Fruit fly (Drosophila melanogaster) whole organism, embryonic: ENCODE measurements around the gene CG33702.

ENCODE experiments used
- Adf1 ChIP-seq: fragments of 200-800 bp; sonication (Bioruptor generic); IDR thresholded peaks from 2 replicates; pipeline ENCODE4 v1.3.6; 2022; ENCODE audit warnings: missing biosample characterization, missing genetic modification characterization
- Atf3 ChIP-seq: fragments of 200-800 bp; sonication (Bioruptor generic); optimal IDR thresholded peaks from 3 replicates; lab custom pipeline; 2016; ENCODE audit warnings: missing biosample characterization, missing genetic modification characterization
- CG10366 ChIP-seq: fragments of 200-800 bp; sonication (Bioruptor generic); IDR thresholded peaks from 2 replicates; pipeline ENCODE4 v1.3.6; 2022; ENCODE audit warnings: missing biosample characterization, missing genetic modification characterization
- CG10543 ChIP-seq: fragments of 200-800 bp; sonication (Bioruptor generic); optimal IDR thresholded peaks from 3 replicates; lab custom pipeline; 2017; ENCODE audit warnings: missing biosample characterization, mild to moderate bottlenecking, missing genetic modification characterization, moderate library complexity
- CG12769 ChIP-seq: fragments of 200-800 bp; sonication (Bioruptor generic); optimal IDR thresholded peaks from 2 replicates; lab custom pipeline; 2019; ENCODE audit warnings: missing biosample characterization, mild to moderate bottlenecking, missing genetic modification characterization, moderate library complexity
- CG13894 ChIP-seq: fragments of 200-800 bp; sonication (Bioruptor generic); optimal IDR thresholded peaks from 3 replicates; lab custom pipeline; 2018; ENCODE audit warnings: missing biosample characterization, mild to moderate bottlenecking, missing genetic modification characterization, moderate library complexity
- CG14710 ChIP-seq: fragments of 200-800 bp; sonication (Bioruptor generic); optimal IDR thresholded peaks from 3 replicates; lab custom pipeline; 2019; ENCODE audit warnings: missing biosample characterization, mild to moderate bottlenecking, missing genetic modification characterization, moderate library complexity
- CG1529 ChIP-seq: fragments of 200-800 bp; sonication (Bioruptor generic); optimal IDR thresholded peaks from 3 replicates; lab custom pipeline; 2018; ENCODE audit warnings: missing biosample characterization, missing genetic modification characterization
- CG16813 ChIP-seq: fragments of 200-800 bp; sonication (Bioruptor generic); IDR thresholded peaks from 3 replicates; pipeline ENCODE4 v1.3.6; 2022; ENCODE audit warnings: missing biosample characterization, missing genetic modification characterization; ENCODE audit not compliant: partially characterized antibody
- CG16863 ChIP-seq: fragments of 200-800 bp; sonication (Bioruptor generic); optimal IDR thresholded peaks from 3 replicates; lab custom pipeline; 2016; ENCODE audit warnings: missing biosample characterization, missing genetic modification characterization
- CG1792 ChIP-seq: fragments of 200-800 bp; sonication (Bioruptor generic); optimal IDR thresholded peaks from 2 replicates; lab custom pipeline; 2016; ENCODE audit warnings: missing biosample characterization, missing genetic modification characterization
- CG18262 ChIP-seq: fragments of 200-800 bp; optimal IDR thresholded peaks from 3 replicates; lab custom pipeline; 2019; ENCODE audit warnings: missing biosample characterization, mild to moderate bottlenecking, missing genetic modification characterization, moderate library complexity
- CG2875 ChIP-seq: fragments of 200-800 bp; sonication (Bioruptor generic); optimal IDR thresholded peaks from 2 replicates; lab custom pipeline; 2017; ENCODE audit warnings: missing biosample characterization, mild to moderate bottlenecking, missing genetic modification characterization, missing genetic modification reagents
- CG31224 ChIP-seq: fragments of 200-800 bp; sonication (Bioruptor generic); IDR thresholded peaks from 2 replicates; pipeline ENCODE4 v1.3.6; 2022; ENCODE audit warnings: missing biosample characterization, missing genetic modification characterization
- CG3726 ChIP-seq: fragments of 200-800 bp; sonication (Bioruptor generic); IDR thresholded peaks from 3 replicates; pipeline ENCODE4, ENCODE4 v1.3.6; 2022; ENCODE audit warnings: missing biosample characterization, missing genetic modification characterization
- CG3995 ChIP-seq: fragments of 200-800 bp; sonication (Bioruptor generic); optimal IDR thresholded peaks from 3 replicates; lab custom pipeline; 2016; ENCODE audit warnings: missing biosample characterization, missing genetic modification characterization
- CG4820 ChIP-seq: fragments of 200-800 bp; sonication (Bioruptor generic); optimal IDR thresholded peaks from 3 replicates; lab custom pipeline; 2016; ENCODE audit warnings: missing biosample characterization, missing genetic modification characterization
- CG7372 ChIP-seq: fragments of 200-800 bp; sonication (Bioruptor generic); IDR thresholded peaks from 2 replicates; pipeline ENCODE4 v1.3.6; 2022; ENCODE audit warnings: missing biosample characterization, missing genetic modification characterization
- CG7786 ChIP-seq: fragments of 200-800 bp; sonication (Bioruptor generic); optimal IDR thresholded peaks from 2 replicates; lab custom pipeline; 2016; ENCODE audit warnings: missing biosample characterization, missing genetic modification characterization
- CG7839 ChIP-seq: fragments of 200-800 bp; sonication (Bioruptor generic); optimal IDR thresholded peaks from 3 replicates; lab custom pipeline; 2018; ENCODE audit warnings: missing biosample characterization, mild to moderate bottlenecking, missing genetic modification characterization, moderate library complexity
- CG9727 ChIP-seq: fragments of 200-800 bp; sonication (Bioruptor generic); optimal IDR thresholded peaks from 3 replicates; lab custom pipeline; 2017; ENCODE audit warnings: missing biosample characterization, mild to moderate bottlenecking, missing genetic modification characterization
- Drgx ChIP-seq: fragments of 200-800 bp; sonication (Bioruptor generic); IDR thresholded peaks from 2 replicates; pipeline ENCODE4 v1.3.6; 2022; ENCODE audit warnings: missing biosample characterization, missing genetic modification characterization
- E2f1 ChIP-seq: fragments of 200-800 bp; sonication (Bioruptor generic); IDR thresholded peaks from 2 replicates; pipeline ENCODE4 v1.3.6; 2022; ENCODE audit warnings: missing biosample characterization, missing genetic modification characterization
- HLH3B ChIP-seq: fragments of 200-800 bp; sonication (Bioruptor generic); IDR thresholded peaks from 2 replicates; pipeline ENCODE4 v1.3.6; 2022; ENCODE audit warnings: missing biosample characterization, missing genetic modification characterization
- Med ChIP-seq: fragments of 200-800 bp; sonication (Bioruptor generic); peaks from one replicate; lab custom pipeline; 2016; ENCODE audit warnings: missing biosample characterization, missing genetic modification characterization, mild to moderate bottlenecking, inconsistent platforms, moderate library complexity
- NFAT ChIP-seq: fragments of 200-800 bp; sonication (Bioruptor generic); IDR thresholded peaks from 2 replicates; pipeline ENCODE4 v1.3.6; 2022; ENCODE audit warnings: missing biosample characterization, missing genetic modification characterization
- NfI ChIP-seq: fragments of 200-800 bp; sonication (Bioruptor generic); optimal IDR thresholded peaks from 3 replicates; lab custom pipeline; 2018; ENCODE audit warnings: missing biosample characterization, mild to moderate bottlenecking, missing genetic modification characterization, moderate library complexity
- Optix ChIP-seq: fragments of 200-800 bp; sonication (Bioruptor generic); IDR thresholded peaks from 3 replicates; pipeline ENCODE4 v1.3.6; 2022; ENCODE audit warnings: missing biosample characterization, missing genetic modification characterization
- PHDP ChIP-seq: fragments of 200-800 bp; sonication (Bioruptor generic); optimal IDR thresholded peaks from 3 replicates; lab custom pipeline; 2018; ENCODE audit warnings: missing biosample characterization, mild to moderate bottlenecking, missing genetic modification characterization, moderate library complexity
- Rfx ChIP-seq: fragments of 200-800 bp; sonication (Bioruptor generic); IDR thresholded peaks from 2 replicates; pipeline ENCODE4 v1.3.6; 2022; ENCODE audit warnings: missing biosample characterization, missing genetic modification characterization
- Stat92E ChIP-seq, 3 experiments: fragments of >200 bp in 2 of 3; fragments of 200-800 bp in 1 of 3; sonication (Bioruptor generic) in 1 of 3; optimal IDR thresholded peaks; 2 replicates each; lab custom pipeline; 2017 to 2019; ENCODE audit warnings: missing biosample characterization in 3 of 3, missing genetic modification characterization in 3 of 3, mild to moderate bottlenecking in 1 of 3, moderate library complexity in 1 of 3
- TFAM ChIP-seq: fragments of 200-800 bp; sonication (Bioruptor generic); optimal IDR thresholded peaks from 2 replicates; lab custom pipeline; 2017; ENCODE audit warnings: missing biosample characterization, missing genetic modification characterization, inconsistent platforms
- abd-A ChIP-seq: fragments of 200-800 bp; sonication (Bioruptor generic); optimal IDR thresholded peaks from 3 replicates; lab custom pipeline; 2019; ENCODE audit warnings: missing biosample characterization, mild to moderate bottlenecking, missing genetic modification characterization, moderate library complexity
- bowl ChIP-seq: fragments of 200-800 bp; sonication (Bioruptor generic); IDR thresholded peaks from 2 replicates; pipeline ENCODE4 v1.3.6; 2022; ENCODE audit warnings: missing biosample characterization, missing genetic modification characterization
- cad ChIP-seq: fragments of >200 bp; optimal IDR thresholded peaks from 2 replicates; lab custom pipeline; 2017; ENCODE audit warnings: missing biosample characterization, missing genetic modification characterization
- ci ChIP-seq: fragments of 200-800 bp; sonication (Bioruptor generic); IDR thresholded peaks from 3 replicates; pipeline ENCODE4 v1.3.6; 2022; ENCODE audit warnings: missing biosample characterization, missing genetic modification characterization
- cwo ChIP-seq: fragments of 200-800 bp; sonication (Bioruptor generic); optimal IDR thresholded peaks from 3 replicates; lab custom pipeline; 2017; ENCODE audit warnings: missing biosample characterization, missing genetic modification characterization, mild to moderate bottlenecking, moderate library complexity, missing genetic modification reagents
- dmrt11E ChIP-seq: fragments of 200-800 bp; sonication (Bioruptor generic); optimal IDR thresholded peaks from 3 replicates; lab custom pipeline; 2018; ENCODE audit warnings: missing biosample characterization, mild to moderate bottlenecking, missing genetic modification characterization, moderate library complexity
- dmrt99B ChIP-seq: fragments of 200-800 bp; sonication (Bioruptor generic); optimal IDR thresholded peaks from 2 replicates; lab custom pipeline; 2018; ENCODE audit warnings: missing biosample characterization, mild to moderate bottlenecking, missing genetic modification characterization, moderate library complexity
- hth ChIP-seq: fragments of >200 bp; optimal IDR thresholded peaks from 2 replicates; lab custom pipeline; 2017; ENCODE audit warnings: inconsistent platforms
- nmo ChIP-seq: fragments of 200-800 bp; sonication (Bioruptor generic); optimal IDR thresholded peaks from 2 replicates; lab custom pipeline; 2018; ENCODE audit warnings: missing biosample characterization, mild to moderate bottlenecking, missing genetic modification characterization, moderate library complexity
- pnt ChIP-seq: fragments of 200-800 bp; sonication (Bioruptor generic); optimal IDR thresholded peaks from 3 replicates; lab custom pipeline; 2016; ENCODE audit warnings: missing biosample characterization, missing genetic modification characterization
- prd ChIP-seq, 3 experiments: fragments of >200 bp in 2 of 3; fragments of 200-800 bp in 1 of 3; sonication (Bioruptor generic) in 1 of 3; optimal IDR thresholded peaks in 2 of 3; IDR thresholded peaks in 1 of 3; 2 replicates in 2 of 3; 3 replicates in 1 of 3; pipeline versions ENCODE4 v1.3.6 to Lab custom; 2017 to 2022; ENCODE audit warnings: missing biosample characterization in 1 of 3, missing genetic modification characterization in 1 of 3
- sd ChIP-seq: fragments of 200-800 bp; sonication (Bioruptor generic); optimal IDR thresholded peaks from 3 replicates; lab custom pipeline; 2018; ENCODE audit warnings: missing biosample characterization, mild to moderate bottlenecking, missing genetic modification characterization, moderate library complexity
- sens ChIP-seq: fragments of 200-800 bp; sonication (Bioruptor generic); peaks from one replicate; lab custom pipeline; 2016; ENCODE audit warnings: missing biosample characterization, missing genetic modification characterization
- shn ChIP-seq: fragments of 200-800 bp; sonication (Bioruptor generic); optimal IDR thresholded peaks from 3 replicates; lab custom pipeline; 2016; ENCODE audit warnings: missing biosample characterization, missing genetic modification characterization
- sr ChIP-seq: fragments of 200-800 bp; sonication (Bioruptor generic); IDR thresholded peaks from 3 replicates; pipeline ENCODE4 v1.3.6; 2022; ENCODE audit warnings: missing biosample characterization, missing genetic modification characterization
- wdn ChIP-seq: fragments of 200-800 bp; sonication (Bioruptor generic); IDR thresholded peaks from 2 replicates; pipeline ENCODE4 v1.3.6; 2022; ENCODE audit warnings: missing biosample characterization, missing genetic modification characterization

Gene CG33702

DNA sequence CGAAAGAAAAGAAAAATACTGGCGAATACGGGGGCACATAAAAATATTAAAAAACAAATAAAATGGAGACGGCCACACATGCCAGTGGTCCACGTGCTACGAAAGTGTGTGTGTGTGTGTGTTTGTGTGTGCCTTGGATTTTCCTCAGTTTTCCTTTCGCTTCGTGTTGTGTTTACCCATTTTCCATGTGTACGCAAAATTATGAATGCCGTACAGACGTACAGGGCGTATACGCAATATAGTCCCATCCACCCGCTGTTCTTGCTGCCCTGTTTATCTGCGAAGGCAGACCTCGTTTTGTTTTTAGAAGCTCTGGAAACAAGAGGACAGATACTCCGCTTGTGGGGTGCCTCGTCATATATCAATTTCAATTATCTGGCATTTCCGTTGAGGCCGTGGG lies 43.5 kb upstream of the CG33702 start:
- no peak for TF ChIP-seq CG3995 (GFP tag; lab: Kevin White, UChicago)
- no peak for TF ChIP-seq CG7839
- TF ChIP-seq wdn (GFP tag; lab: Robert Waterston, UW) = no peak
- no peak for TF ChIP-seq pnt (GFP tag; lab: Kevin White, UChicago)
- TF ChIP-seq CG16813 (GFP tag; lab: Robert Waterston, UW) = no peak
- TF ChIP-seq CG16863 (GFP tag; lab: Kevin White, UChicago) = no peak
- TF ChIP-seq sd = peak; percentile 61
- TF ChIP-seq cwo (GFP tag; lab: Kevin White, UChicago) = peak; percentile 58
- peak; percentile 30; the same call in 1 of the 2 replicates for TF ChIP-seq CG7372
- TF ChIP-seq CG2875 (GFP tag; lab: Kevin White, UChicago) = no peak
- TF ChIP-seq bowl (GFP tag; lab: Robert Waterston, UW) = no peak
- TF ChIP-seq CG10543 (GFP tag; lab: Kevin White, UChicago) = peak; percentile 50
- TF ChIP-seq CG1792 (GFP tag; lab: Kevin White, UChicago) = no peak
- TF ChIP-seq CG12769 (tag; lab: Kevin White, UChicago) = peak; percentile 84
- 0 out of 2 replicates have a peak, but pooled peaks have one; percentile 16 for TF ChIP-seq NFAT (GFP tag; lab: Robert Waterston, UW)
- TF ChIP-seq dmrt11E (tag; lab: Kevin White, UChicago) = no peak
- TF ChIP-seq CG31224 (GFP tag; lab: Robert Waterston, UW) = no peak
- peak; percentile 76 for TF ChIP-seq Med
- 0 out of 2 replicates have a peak, but pooled peaks have one; percentile 26 for TF ChIP-seq Rfx
- no peak for TF ChIP-seq Adf1 (GFP tag; lab: Robert Waterston, UW)
- TF ChIP-seq TFAM (GFP tag; lab: Kevin White, UChicago) = no peak
- peak; percentile 20 for TF ChIP-seq CG13894 (tag; lab: Kevin White, UChicago)
- TF ChIP-seq abd-A (tag; lab: Kevin White, UChicago) = peak; percentile 20
- TF ChIP-seq shn = no peak
- no peak for TF ChIP-seq NfI (GFP tag; lab: Kevin White, UChicago)
- no peak for TF ChIP-seq CG1529 (GFP tag; lab: Kevin White, UChicago)
- TF ChIP-seq, all 482 proteins: peak for 10

DNA sequence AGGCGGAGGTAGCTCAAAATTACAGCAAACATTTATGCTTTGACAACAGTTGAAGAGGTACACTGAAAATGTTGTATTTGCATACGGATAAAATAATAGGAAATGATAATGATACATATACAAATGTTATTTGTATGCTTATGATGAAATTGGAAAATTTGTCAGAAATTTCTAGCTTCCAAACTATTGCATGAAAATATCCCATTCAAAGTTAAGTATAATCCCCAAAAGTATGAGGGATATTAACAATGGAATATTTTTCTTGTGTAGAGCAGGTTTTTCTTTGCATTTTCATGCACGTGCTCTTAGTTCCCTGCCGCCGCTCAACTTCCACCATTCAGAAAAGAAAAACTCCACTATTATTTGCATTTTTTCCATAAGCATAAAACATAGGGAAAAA lies 41.8 kb upstream of the CG33702 start:
- peak; percentile 51 for TF ChIP-seq sens (GFP tag; lab: Kevin White, UChicago)
- TF ChIP-seq cad (GFP tag; lab: Kevin White, UChicago) = no peak
- TF ChIP-seq Drgx (GFP tag; lab: Robert Waterston, UW) = peak; percentile 36; the same call in 1 of the 2 replicates
- no peak for TF ChIP-seq Atf3

DNA sequence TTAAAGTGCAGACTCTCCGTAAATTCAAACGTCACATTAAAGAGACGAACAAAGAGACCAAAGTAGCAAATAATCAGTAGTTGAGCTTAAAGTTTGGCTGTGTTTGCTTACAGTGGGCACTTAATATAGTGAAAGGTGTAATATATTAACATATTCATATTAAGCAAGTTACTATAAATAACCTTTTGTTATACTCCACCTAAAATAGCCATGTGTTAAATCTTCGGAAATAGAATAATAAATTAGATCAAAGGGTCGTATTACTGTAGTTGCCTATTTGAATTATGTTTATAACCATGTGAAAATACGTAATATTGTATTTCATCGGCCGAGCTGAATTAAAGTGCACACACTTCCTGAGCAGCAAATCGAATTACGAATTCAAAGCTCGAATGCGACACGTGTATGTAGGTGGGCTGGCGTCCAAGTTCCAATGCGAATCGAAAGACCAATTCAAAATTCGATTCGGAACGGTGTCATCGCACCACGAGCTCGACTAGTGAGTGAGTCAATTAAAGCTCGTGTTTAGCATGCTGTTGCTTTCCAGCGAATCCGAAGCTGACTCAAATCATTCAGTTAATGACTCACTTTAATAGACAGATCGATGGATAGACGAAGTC lies 39.1 kb upstream of the CG33702 start:
- TF ChIP-seq HLH3B (peak; percentile 35; the same call in 1 of the 2 replicates), hth (lab: Kevin White, UChicago) (no peak), cwo (GFP tag; lab: Kevin White, UChicago) (peak; percentile 66), CG7786 (GFP tag; lab: Kevin White, UChicago) (no peak), prd (optimal IDR thresholded peaks at IDR 0.05; lab: Kevin White, UChicago) (no peak), prd (GFP tag; IDR thresholded peaks at IDR 0.05; lab: Robert Waterston, UW) (peak; percentile 38; the same call in 1 of the 3 replicates), CG4820 (GFP tag; lab: Kevin White, UChicago) (no peak), CG14710 (tag; lab: Kevin White, UChicago) (no peak), CG3726 (GFP tag; lab: Robert Waterston, UW) (no peak), sr (GFP tag; lab: Robert Waterston, UW) (no peak), nmo (peak; percentile 19), Stat92E (GFP tag; optimal IDR thresholded peaks at IDR 0.05; lab: Kevin White, UChicago) (no peak), Rfx (peak; percentile 50), E2f1 (peak; percentile 42), CG9727 (GFP tag; lab: Kevin White, UChicago) (no peak), dmrt99B (tag; lab: Kevin White, UChicago) (peak; percentile 57), CG18262 (peak; percentile 3), ci (GFP tag; lab: Robert Waterston, UW) (no peak), PHDP (tag; lab: Kevin White, UChicago) (peak; percentile 21), CG10366 (GFP tag; lab: Robert Waterston, UW) (0 out of 2 replicates have a peak, but pooled peaks have one; percentile 25), Optix (GFP tag; lab: Robert Waterston, UW) (no peak)
